Worm (Caenorhabditis elegans) whole organism, young adult: ENCODE data around the gene pam-1.

Source experiments
- B0019.2 ChIP-seq: fragments of 200-800 bp; sonication (Bioruptor generic); conservative IDR thresholded peaks from 2 replicates; pipeline ENCODE4 v1.3.6; 2022; ENCODE audit warnings: missing genetic modification reagents, missing genetic modification characterization, missing compliant biosample characterization
- B0336.3 ChIP-seq: fragments of 200-800 bp; sonication (Bioruptor generic); IDR thresholded peaks from 2 replicates; pipeline ENCODE4 v1.3.6; 2022; ENCODE audit warnings: missing genetic modification characterization, missing compliant biosample characterization
- D2030.7 ChIP-seq: fragments of 200-800 bp; sonication (Bioruptor generic); IDR thresholded peaks from 2 replicates; pipeline ENCODE4 v1.3.6; 2022; ENCODE audit warnings: missing genetic modification reagents, missing genetic modification characterization, missing compliant biosample characterization
- F10E7.11 ChIP-seq: sonication (generic microtip); optimal IDR thresholded peaks from 2 replicates; lab custom pipeline; 2017; ENCODE audit warnings: mild to moderate bottlenecking, missing genetic modification characterization, moderate library complexity, missing compliant biosample characterization
- F23B12.7 ChIP-seq: sonication (generic microtip); optimal IDR thresholded peaks from 2 replicates; lab custom pipeline; 2017; ENCODE audit warnings: missing genetic modification characterization, mild to moderate bottlenecking, missing compliant biosample characterization, antibody characterized with exemption, moderate library complexity; ENCODE audit not compliant: insufficient read depth
- F49E8.2 ChIP-seq: sonication (generic microtip); optimal IDR thresholded peaks from 3 replicates; lab custom pipeline; 2017; ENCODE audit warnings: missing genetic modification characterization, mild to moderate bottlenecking, missing compliant biosample characterization, antibody characterized with exemption, moderate library complexity; ENCODE audit not compliant: insufficient read depth
- F55B11.4 ChIP-seq: sonication (generic microtip); optimal IDR thresholded peaks from 2 replicates; lab custom pipeline; 2016; ENCODE audit warnings: missing compliant biosample characterization, missing genetic modification characterization, borderline replicate concordance; ENCODE audit not compliant: insufficient read depth
- K11D2.4 ChIP-seq: fragments of 200-800 bp; sonication (Bioruptor generic); IDR thresholded peaks from 2 replicates; pipeline ENCODE4 v1.3.6; 2022; ENCODE audit warnings: missing genetic modification reagents, missing genetic modification characterization, missing compliant biosample characterization
- akir-1 ChIP-seq: fragments of 200-800 bp; sonication (Bioruptor generic); optimal IDR thresholded peaks from 2 replicates; lab custom pipeline; 2018; ENCODE audit warnings: mild to moderate bottlenecking, missing genetic modification characterization, moderate library complexity, missing compliant biosample characterization
- ama-1 ChIP-seq, 3 experiments: fragments of 150-350 bp in 1 of 3; sonication (generic microtip) in 2 of 3; optimal IDR thresholded peaks; 2 replicates each; lab custom pipeline; 2014 to 2018; ENCODE audit warnings: missing biosample characterization in 2 of 3, missing genetic modification characterization in 2 of 3, missing genetic modification reagents in 2 of 3
- attf-3 ChIP-seq: fragments of 200-800 bp; sonication (Bioruptor generic); conservative IDR thresholded peaks from 2 replicates; pipeline ENCODE4 v1.3.6; 2022; ENCODE audit warnings: missing genetic modification reagents, missing genetic modification characterization, missing compliant biosample characterization
- ccch-3 ChIP-seq: fragments of 200-800 bp; sonication (Bioruptor generic); optimal IDR thresholded peaks from 2 replicates; lab custom pipeline; 2018; ENCODE audit warnings: mild to moderate bottlenecking, missing genetic modification characterization, missing compliant biosample characterization
- ceh-79 ChIP-seq: sonication (generic microtip); optimal IDR thresholded peaks from 2 replicates; lab custom pipeline; 2017; ENCODE audit warnings: mild to moderate bottlenecking, missing genetic modification characterization, missing compliant biosample characterization
- ceh-91 ChIP-seq: fragments of 200-800 bp; sonication (Bioruptor generic); IDR thresholded peaks from 2 replicates; pipeline ENCODE4 v1.3.6; 2022; ENCODE audit warnings: missing genetic modification reagents, missing genetic modification characterization, missing compliant biosample characterization
- dox-1 ChIP-seq: fragments of 200-800 bp; sonication (Bioruptor generic); IDR thresholded peaks from 2 replicates; pipeline ENCODE4 v1.3.6; 2022; ENCODE audit warnings: missing genetic modification reagents, missing genetic modification characterization, missing compliant biosample characterization
- egl-44 ChIP-seq: fragments of 200-800 bp; sonication (Bioruptor generic); IDR thresholded peaks from 2 replicates; pipeline ENCODE4 v1.3.6; 2022; ENCODE audit warnings: missing genetic modification reagents, missing genetic modification characterization, missing compliant biosample characterization
- fkh-3 ChIP-seq: sonication (generic microtip); optimal IDR thresholded peaks from 2 replicates; lab custom pipeline; 2016; ENCODE audit warnings: mild to moderate bottlenecking, missing genetic modification characterization, missing compliant biosample characterization
- him-1 ChIP-seq: sonication (generic microtip); optimal IDR thresholded peaks from 2 replicates; lab custom pipeline; 2016; ENCODE audit warnings: missing genotype, missing genetic modification reagents, missing genetic modification characterization, missing compliant biosample characterization
- hlh-12 ChIP-seq: sonication (generic microtip); optimal IDR thresholded peaks from 2 replicates; lab custom pipeline; 2016; ENCODE audit warnings: missing genetic modification characterization, missing compliant biosample characterization
- hrde-1 ChIP-seq: sonication (generic microtip); optimal IDR thresholded peaks from 2 replicates; lab custom pipeline; 2016; ENCODE audit warnings: missing genetic modification characterization, mild to moderate bottlenecking, missing compliant biosample characterization, moderate library complexity, missing genotype, missing genetic modification reagents, borderline replicate concordance
- lin-35 ChIP-seq, 3 experiments: fragments of 150-350 bp in 2 of 3; sonication (generic microtip) in 1 of 3; optimal IDR thresholded peaks; 2 replicates each; lab custom pipeline; 2014 to 2018; ENCODE audit warnings: missing biosample characterization in 3 of 3, missing genetic modification characterization in 3 of 3, missing genetic modification reagents in 3 of 3
- lin-54 ChIP-seq: fragments of 200-800 bp; sonication (Bioruptor generic); optimal IDR thresholded peaks from 2 replicates; lab custom pipeline; 2018; ENCODE audit warnings: mild to moderate bottlenecking, missing genetic modification characterization, missing compliant biosample characterization
- lsy-27 ChIP-seq: sonication (generic microtip); optimal IDR thresholded peaks from 2 replicates; lab custom pipeline; 2017; ENCODE audit warnings: missing genetic modification characterization, mild to moderate bottlenecking, missing compliant biosample characterization, antibody characterized with exemption, missing genotype, borderline replicate concordance; ENCODE audit not compliant: insufficient read depth
- mcd-1 ChIP-seq: fragments of 200-800 bp; sonication (Bioruptor generic); IDR thresholded peaks from 2 replicates; pipeline ENCODE4 v1.3.6; 2022; ENCODE audit warnings: missing genetic modification reagents, missing genetic modification characterization, missing compliant biosample characterization
- mes-4 ChIP-seq: sonication (generic microtip); optimal IDR thresholded peaks from 2 replicates; lab custom pipeline; 2016; ENCODE audit warnings: missing genotype, missing genetic modification characterization, missing compliant biosample characterization
- nfya-2 ChIP-seq: fragments of 200-800 bp; sonication (Bioruptor generic); IDR thresholded peaks from 2 replicates; pipeline ENCODE4 v1.3.6; 2022; ENCODE audit warnings: missing genetic modification reagents, missing genetic modification characterization, missing compliant biosample characterization
- nfyb-1 ChIP-seq: fragments of 200-800 bp; sonication (Bioruptor generic); IDR thresholded peaks from 2 replicates; pipeline ENCODE4 v1.3.6; 2022; ENCODE audit warnings: missing genetic modification reagents, missing genetic modification characterization, missing compliant biosample characterization
- nhr-120 ChIP-seq: fragments of 200-800 bp; sonication (Bioruptor generic); IDR thresholded peaks from 2 replicates; pipeline ENCODE4 v1.3.6; 2022; ENCODE audit warnings: missing genetic modification characterization, missing compliant biosample characterization
- pbrm-1 ChIP-seq: fragments of 200-800 bp; sonication (Bioruptor generic); IDR thresholded peaks from 2 replicates; pipeline ENCODE4 v1.3.6; 2022; ENCODE audit warnings: missing genetic modification reagents, missing genetic modification characterization, missing compliant biosample characterization
- rpc-1 ChIP-seq, 2 experiments: fragments of 150-350 bp in 1 of 2; sonication (generic microtip) in 1 of 2; optimal IDR thresholded peaks; 2 replicates each; lab custom pipeline; 2014 to 2018; ENCODE audit warnings: missing biosample characterization in 1 of 2, missing genetic modification characterization in 1 of 2, missing genetic modification reagents in 1 of 2, missing genotype in 1 of 2
- sea-2 ChIP-seq: fragments of 200-800 bp; sonication (Bioruptor generic); IDR thresholded peaks from 2 replicates; pipeline ENCODE4 v1.3.6; 2022; ENCODE audit warnings: missing genetic modification characterization, missing compliant biosample characterization
- somi-1 ChIP-seq: fragments of 200-800 bp; sonication (Bioruptor generic); optimal IDR thresholded peaks from 2 replicates; lab custom pipeline; 2018; ENCODE audit warnings: mild to moderate bottlenecking, missing genetic modification characterization, missing compliant biosample characterization
- sptf-2 ChIP-seq: fragments of 200-800 bp; sonication (Bioruptor generic); optimal IDR thresholded peaks from 2 replicates; lab custom pipeline; 2018; ENCODE audit warnings: mild to moderate bottlenecking, missing genetic modification characterization, missing compliant biosample characterization
- unc-62 ChIP-seq: fragments of 150-350 bp; optimal IDR thresholded peaks from 2 replicates; lab custom pipeline; 2014; ENCODE audit warnings: missing biosample characterization, missing genetic modification reagents, missing genetic modification characterization
- ztf-22 ChIP-seq: fragments of 200-800 bp; sonication (Bioruptor generic); optimal IDR thresholded peaks from 2 replicates; lab custom pipeline; 2018; ENCODE audit warnings: mild to moderate bottlenecking, missing genetic modification characterization, moderate library complexity, missing compliant biosample characterization
- ztf-26 ChIP-seq: sonication (generic microtip); optimal IDR thresholded peaks from 2 replicates; lab custom pipeline; 2017; ENCODE audit warnings: missing genetic modification characterization, missing compliant biosample characterization

The pam-1 gene

DNA sequence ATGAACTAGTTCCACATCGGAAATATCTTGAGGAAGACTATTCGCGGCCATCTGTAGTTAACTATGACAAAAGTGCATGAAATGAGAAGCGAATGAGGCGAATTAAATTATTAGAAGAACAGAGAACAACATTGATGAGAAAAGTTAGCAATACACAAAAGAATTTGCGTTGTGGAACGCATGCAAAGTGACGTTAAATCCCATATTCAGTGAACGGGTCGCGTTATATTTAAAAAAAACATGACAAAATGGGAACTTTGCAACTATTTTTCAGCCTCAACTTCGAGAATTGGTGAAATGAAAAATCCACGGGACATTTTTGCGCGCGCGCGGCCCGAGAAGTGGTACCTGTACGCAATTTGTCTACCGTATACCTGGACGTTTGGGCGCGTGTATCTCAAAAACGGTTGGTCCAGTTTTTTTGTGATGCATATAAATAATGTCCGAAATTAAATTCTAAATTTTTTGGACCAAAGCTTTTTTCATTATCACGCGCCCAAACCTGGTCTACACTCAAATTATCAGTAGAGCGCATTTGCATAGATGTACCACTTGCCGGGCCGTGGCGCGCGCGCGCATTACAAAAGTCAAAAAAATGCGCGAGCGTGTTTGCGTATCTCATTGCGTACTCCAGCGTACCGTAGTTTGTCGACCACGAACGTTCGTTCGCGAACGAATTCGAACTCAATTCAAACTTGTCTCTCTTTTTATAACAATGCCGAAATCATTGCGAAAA, 2.6 kb downstream of the pam-1 start, which contains the start of the genes cdd-2 and oef-1 (continued):
- no peak for TF ChIP-seq ccch-3
- TF ChIP-seq B0019.2 (GFP tag; lab: Robert Waterston, UW), result peak; percentile 95
- peak; percentile 69; the same call in 1 of the 2 replicates for TF ChIP-seq B0336.3
- no peak for TF ChIP-seq rpc-1 (optimal IDR thresholded peaks at IDR 0.05; lab: Kevin White, UChicago)
- no peak for TF ChIP-seq rpc-1 (tag; optimal IDR thresholded peaks at IDR 0.05; lab: Kevin White, UChicago)
- TF ChIP-seq nfya-2 (GFP tag; lab: Robert Waterston, UW), result no peak
- no peak for TF ChIP-seq lin-35 (GFP tag; optimal IDR thresholded peaks at IDR 0.05; lab: Kevin White, UChicago)
- TF ChIP-seq mcd-1 (GFP tag; lab: Robert Waterston, UW), result peak; percentile 94
- TF ChIP-seq F10E7.11, result no peak
- TF ChIP-seq F49E8.2 (tag; lab: Kevin White, UChicago), result peak; percentile 92
- TF ChIP-seq ztf-26 (tag; lab: Kevin White, UChicago), result no peak
- peak; percentile 88 for TF ChIP-seq pbrm-1 (GFP tag; lab: Robert Waterston, UW)
- no peak for TF ChIP-seq lsy-27 (tag; lab: Kevin White, UChicago)
- no peak for TF ChIP-seq ztf-22 (GFP tag; lab: Kevin White, UChicago)
- no peak for TF ChIP-seq F23B12.7
- TF ChIP-seq attf-3 (GFP tag; lab: Robert Waterston, UW), result peak; percentile 58
- TF ChIP-seq ceh-79 (tag; lab: Kevin White, UChicago), result no peak
- no peak for TF ChIP-seq egl-44
- peak; percentile 76 for TF ChIP-seq lin-54 (GFP tag; lab: Kevin White, UChicago)
- no peak for TF ChIP-seq nhr-120 (GFP tag; lab: Robert Waterston, UW)
- no peak for TF ChIP-seq akir-1 (GFP tag; lab: Kevin White, UChicago)
- no peak for TF ChIP-seq sea-2 (GFP tag; lab: Robert Waterston, UW)
- TF ChIP-seq sptf-2 (GFP tag; lab: Kevin White, UChicago), result no peak
- TF ChIP-seq dox-1 (GFP tag; lab: Robert Waterston, UW), result peak; percentile 96
- no peak for TF ChIP-seq unc-62 (GFP tag; lab: Kevin White, UChicago)
- TF ChIP-seq mes-4 (tag; lab: Kevin White, UChicago), result no peak
- TF ChIP-seq nfyb-1 (GFP tag; lab: Robert Waterston, UW), result peak; percentile 62; the same call in 1 of the 2 replicates
- TF ChIP-seq hlh-12 (tag; lab: Kevin White, UChicago), result no peak
- peak; percentile 96 for TF ChIP-seq D2030.7
- peak; percentile 99 for TF ChIP-seq ceh-91 (GFP tag; lab: Robert Waterston, UW)
- no peak for TF ChIP-seq F55B11.4
- TF ChIP-seq fkh-3 (tag; lab: Kevin White, UChicago), result no peak
- no peak for TF ChIP-seq K11D2.4 (GFP tag; lab: Robert Waterston, UW)
- TF ChIP-seq somi-1, result no peak

DNA sequence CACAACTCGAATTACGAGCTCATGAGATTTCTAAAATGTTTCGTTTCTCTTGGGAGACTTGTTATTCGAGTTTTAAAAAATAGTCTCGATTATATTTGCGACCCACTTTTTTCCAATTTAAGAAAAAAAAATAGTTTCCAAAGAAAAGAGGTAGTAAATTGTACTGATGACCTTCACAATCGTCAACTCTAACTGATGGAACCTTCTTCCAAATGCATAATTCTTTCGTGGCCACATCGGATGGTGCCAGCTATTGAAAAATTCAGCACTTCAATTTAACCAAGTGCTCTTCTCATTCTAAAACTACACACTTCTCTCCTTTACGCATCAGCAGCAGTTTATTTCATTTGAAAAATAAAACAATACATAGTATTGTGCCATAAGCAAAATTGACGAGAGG, 7.0 kb downstream of the pam-1 start:
- no peak for TF ChIP-seq ama-1 (optimal IDR thresholded peaks at IDR 0.05; lab: Kevin White, UChicago)
- peak in 1 of 2 experiments; percentile 11 for TF ChIP-seq ama-1 (GFP tag; optimal IDR thresholded peaks at IDR 0.05; lab: Kevin White, UChicago)
- peak; percentile 70 for TF ChIP-seq him-1 (tag; lab: Kevin White, UChicago)
- TF ChIP-seq ztf-22 (GFP tag; lab: Kevin White, UChicago), result no peak
- peak; percentile 37 for TF ChIP-seq hrde-1 (tag; lab: Kevin White, UChicago)
